Fruit fly (Drosophila melanogaster) whole organism, embryonic: ENCODE measurements around the gene bark.
A peak's percentile ranks its signal among the peaks of the same experiment; 100 is the strongest.

Experiments used
- Atf3 ChIP-seq: fragments of 200-800 bp; sonication (Bioruptor generic); optimal IDR thresholded peaks from 3 replicates; lab custom pipeline; 2016; ENCODE audit warnings: missing biosample characterization, missing genetic modification characterization
- Bteb2 ChIP-seq: fragments of 200-800 bp; sonication (Bioruptor generic); optimal IDR thresholded peaks from 2 replicates; lab custom pipeline; 2016; ENCODE audit warnings: missing biosample characterization, missing genetic modification characterization
- CG10147 ChIP-seq: fragments of 200-800 bp; sonication (Bioruptor generic); optimal IDR thresholded peaks from 2 replicates; lab custom pipeline; 2019; ENCODE audit warnings: missing biosample characterization, mild to moderate bottlenecking, missing genetic modification characterization, moderate library complexity
- CG1024 ChIP-seq: fragments of 200-800 bp; sonication (Bioruptor generic); IDR thresholded peaks from 2 replicates; pipeline ENCODE4 v1.3.6; 2022; ENCODE audit warnings: missing biosample characterization, missing genetic modification characterization
- CG10543 ChIP-seq: fragments of 200-800 bp; sonication (Bioruptor generic); optimal IDR thresholded peaks from 3 replicates; lab custom pipeline; 2017; ENCODE audit warnings: missing biosample characterization, mild to moderate bottlenecking, missing genetic modification characterization, moderate library complexity
- CG10979 ChIP-seq: fragments of 200-800 bp; sonication (Bioruptor generic); optimal IDR thresholded peaks from 2 replicates; lab custom pipeline; 2018; ENCODE audit warnings: missing biosample characterization, mild to moderate bottlenecking, missing genetic modification characterization, moderate library complexity
- CG13424 ChIP-seq: fragments of 200-800 bp; sonication (Bioruptor generic); optimal IDR thresholded peaks from 2 replicates; lab custom pipeline; 2019; ENCODE audit warnings: missing biosample characterization, mild to moderate bottlenecking, missing genetic modification characterization, moderate library complexity
- CG14710 ChIP-seq: fragments of 200-800 bp; sonication (Bioruptor generic); optimal IDR thresholded peaks from 3 replicates; lab custom pipeline; 2019; ENCODE audit warnings: missing biosample characterization, mild to moderate bottlenecking, missing genetic modification characterization, moderate library complexity
- CG1529 ChIP-seq: fragments of 200-800 bp; sonication (Bioruptor generic); optimal IDR thresholded peaks from 3 replicates; lab custom pipeline; 2018; ENCODE audit warnings: missing biosample characterization, missing genetic modification characterization
- CG15601 ChIP-seq: fragments of 200-800 bp; sonication (Bioruptor generic); optimal IDR thresholded peaks from 3 replicates; lab custom pipeline; 2019; ENCODE audit warnings: missing biosample characterization, mild to moderate bottlenecking, missing genetic modification characterization, moderate library complexity
- CG15696 ChIP-seq: fragments of 200-800 bp; sonication (Bioruptor generic); optimal IDR thresholded peaks from 2 replicates; lab custom pipeline; 2019; ENCODE audit warnings: missing biosample characterization, mild to moderate bottlenecking, missing genetic modification characterization, moderate library complexity
- CG18619 ChIP-seq: fragments of 200-800 bp; sonication (Bioruptor generic); optimal IDR thresholded peaks from 3 replicates; lab custom pipeline; 2017; ENCODE audit warnings: missing biosample characterization, mild to moderate bottlenecking, missing genetic modification characterization
- CG2678 ChIP-seq: fragments of 200-800 bp; sonication (Bioruptor generic); optimal IDR thresholded peaks from 3 replicates; lab custom pipeline; 2019; ENCODE audit warnings: missing biosample characterization, mild to moderate bottlenecking, missing genetic modification characterization, moderate library complexity
- CG2712 ChIP-seq: fragments of 200-800 bp; optimal IDR thresholded peaks from 3 replicates; lab custom pipeline; 2019; ENCODE audit warnings: missing biosample characterization, mild to moderate bottlenecking, missing genetic modification characterization, moderate library complexity
- CG30020 ChIP-seq: fragments of 200-800 bp; optimal IDR thresholded peaks from 2 replicates; lab custom pipeline; 2019; ENCODE audit warnings: missing biosample characterization, mild to moderate bottlenecking, missing genetic modification characterization, moderate library complexity
- CG3838 ChIP-seq: fragments of 200-800 bp; sonication (Bioruptor generic); optimal IDR thresholded peaks from 3 replicates; lab custom pipeline; 2016; ENCODE audit warnings: missing biosample characterization, missing genetic modification characterization
- CG4854 ChIP-seq: fragments of 200-800 bp; sonication (Bioruptor generic); optimal IDR thresholded peaks from 2 replicates; lab custom pipeline; 2016; ENCODE audit warnings: missing biosample characterization, missing genetic modification characterization, inconsistent platforms
- CG7987 ChIP-seq: fragments of 200-800 bp; sonication (Bioruptor generic); optimal IDR thresholded peaks from 2 replicates; lab custom pipeline; 2018; ENCODE audit warnings: missing biosample characterization, mild to moderate bottlenecking, missing genetic modification characterization, moderate library complexity
- CG8388 ChIP-seq: fragments of 200-800 bp; sonication (Bioruptor generic); optimal IDR thresholded peaks from 2 replicates; lab custom pipeline; 2019; ENCODE audit warnings: missing biosample characterization, mild to moderate bottlenecking, missing genetic modification characterization, moderate library complexity
- Dbx ChIP-seq: fragments of 200-800 bp; sonication (Bioruptor generic); IDR thresholded peaks from 3 replicates; pipeline ENCODE4 v1.3.6; 2022; ENCODE audit warnings: missing biosample characterization, missing genetic modification characterization
- ERR ChIP-seq: fragments of 200-800 bp; sonication (Bioruptor generic); optimal IDR thresholded peaks from 2 replicates; lab custom pipeline; 2016; ENCODE audit warnings: missing biosample characterization, missing genetic modification characterization
- H2.0 ChIP-seq: fragments of 200-800 bp; sonication (Bioruptor generic); IDR thresholded peaks from 2 replicates; pipeline ENCODE4 v1.3.6; 2022; ENCODE audit warnings: missing biosample characterization, missing genetic modification characterization
- Jarid2 ChIP-seq: fragments of 200-800 bp; sonication (Bioruptor generic); optimal IDR thresholded peaks from 3 replicates; lab custom pipeline; 2017; ENCODE audit warnings: mild to moderate bottlenecking, missing biosample characterization, missing genetic modification reagents, missing genetic modification characterization
- Nf-YB ChIP-seq: fragments of 200-800 bp; sonication (Bioruptor generic); optimal IDR thresholded peaks from 3 replicates; lab custom pipeline; 2019; ENCODE audit warnings: missing biosample characterization, mild to moderate bottlenecking, missing genetic modification characterization, moderate library complexity
- Nf-YC ChIP-seq: fragments of 200-800 bp; optimal IDR thresholded peaks from 3 replicates; lab custom pipeline; 2019; ENCODE audit warnings: missing biosample characterization, mild to moderate bottlenecking, missing genetic modification characterization, moderate library complexity
- Ravus ChIP-seq: fragments of 200-800 bp; sonication (Bioruptor generic); IDR thresholded peaks from 2 replicates; pipeline ENCODE4 v1.3.6; 2022; ENCODE audit warnings: missing biosample characterization, missing genetic modification characterization
- Sox102F ChIP-seq: fragments of 200-800 bp; sonication (Bioruptor generic); optimal IDR thresholded peaks from 2 replicates; lab custom pipeline; 2018; ENCODE audit warnings: missing biosample characterization, mild to moderate bottlenecking, missing genetic modification characterization, moderate library complexity
- Trl ChIP-seq, 3 experiments: fragments of >200 bp in 2 of 3; fragments of 200-800 bp in 1 of 3; sonication (Bioruptor generic) in 1 of 3; optimal IDR thresholded peaks; 2 replicates in 1 of 3; 3 replicates in 2 of 3; lab custom pipeline; 2016 to 2017; ENCODE audit warnings: missing biosample characterization in 1 of 3, missing genetic modification characterization in 1 of 3
- aop ChIP-seq: fragments of 200-800 bp; sonication (Bioruptor generic); IDR thresholded peaks from 2 replicates; pipeline ENCODE4 v1.3.6; 2022; ENCODE audit warnings: missing biosample characterization, missing genetic modification characterization
- ato ChIP-seq: fragments of 200-800 bp; sonication (Bioruptor generic); IDR thresholded peaks from 2 replicates; pipeline ENCODE4 v1.3.6; 2022; ENCODE audit warnings: missing biosample characterization, missing genetic modification characterization; ENCODE audit not compliant: partially characterized antibody
- cas ChIP-seq: fragments of 200-800 bp; sonication (Bioruptor generic); IDR thresholded peaks from 2 replicates; pipeline ENCODE4 v1.3.6; 2022; ENCODE audit warnings: missing biosample characterization, missing genetic modification characterization
- crc ChIP-seq: fragments of 200-800 bp; sonication (Bioruptor generic); optimal IDR thresholded peaks from 2 replicates; lab custom pipeline; 2016; ENCODE audit warnings: missing biosample characterization, missing genetic modification characterization
- dysf ChIP-seq: fragments of 200-800 bp; sonication (Bioruptor generic); IDR thresholded peaks from 3 replicates; pipeline ENCODE4 v1.3.6; 2022; ENCODE audit warnings: missing biosample characterization, missing genetic modification characterization
- esg ChIP-seq: fragments of 200-800 bp; sonication (Bioruptor generic); conservative IDR thresholded peaks from 2 replicates; pipeline ENCODE4 v1.3.6; 2022; ENCODE audit warnings: missing biosample characterization, missing genetic modification characterization
- eve ChIP-seq, 2 experiments: fragments of >200 bp; optimal IDR thresholded peaks; 2 replicates each; lab custom pipeline; 2017; ENCODE audit warnings: missing biosample characterization in 2 of 2, missing genetic modification characterization in 2 of 2
- ewg ChIP-seq: fragments of 200-800 bp; sonication (Bioruptor generic); optimal IDR thresholded peaks from 3 replicates; lab custom pipeline; 2017; ENCODE audit warnings: mild to moderate bottlenecking, missing biosample characterization, missing genetic modification reagents, missing genetic modification characterization
- fd96Cb ChIP-seq: fragments of 200-800 bp; sonication (Bioruptor generic); optimal IDR thresholded peaks from 2 replicates; lab custom pipeline; 2018; ENCODE audit warnings: missing biosample characterization, mild to moderate bottlenecking, missing genetic modification characterization, moderate library complexity
- ftz-f1 ChIP-seq: fragments of 200-800 bp; sonication (Bioruptor generic); optimal IDR thresholded peaks from 2 replicates; lab custom pipeline; 2016; ENCODE audit warnings: missing biosample characterization, missing genetic modification characterization
- ham ChIP-seq: fragments of 200-800 bp; sonication (Bioruptor generic); IDR thresholded peaks from 2 replicates; pipeline ENCODE4 v1.3.6; 2022; ENCODE audit warnings: missing biosample characterization, missing genetic modification characterization
- jing ChIP-seq: fragments of 200-800 bp; sonication (Bioruptor generic); optimal IDR thresholded peaks from 2 replicates; lab custom pipeline; 2018; ENCODE audit warnings: missing biosample characterization, mild to moderate bottlenecking, missing genetic modification characterization
- kah ChIP-seq: fragments of 200-800 bp; sonication (Bioruptor generic); optimal IDR thresholded peaks from 2 replicates; lab custom pipeline; 2018; ENCODE audit warnings: missing biosample characterization, mild to moderate bottlenecking, missing genetic modification characterization
- lab ChIP-seq: fragments of 200-800 bp; sonication (Bioruptor generic); optimal IDR thresholded peaks from 3 replicates; lab custom pipeline; 2017; ENCODE audit warnings: missing biosample characterization, missing genetic modification characterization, mild to moderate bottlenecking, moderate library complexity, missing genetic modification reagents
- lbe ChIP-seq: fragments of 200-800 bp; sonication (Bioruptor generic); optimal IDR thresholded peaks from 2 replicates; lab custom pipeline; 2016; ENCODE audit warnings: missing biosample characterization, mild to moderate bottlenecking, missing genetic modification characterization
- mirr ChIP-seq: fragments of 200-800 bp; sonication (Bioruptor generic); optimal IDR thresholded peaks from 3 replicates; lab custom pipeline; 2018; ENCODE audit warnings: missing biosample characterization, mild to moderate bottlenecking, missing genetic modification characterization
- nerfin-1 ChIP-seq: fragments of 200-800 bp; sonication (Bioruptor generic); optimal IDR thresholded peaks from 3 replicates; lab custom pipeline; 2019; ENCODE audit warnings: missing biosample characterization, mild to moderate bottlenecking, missing genetic modification characterization, moderate library complexity
- psq ChIP-seq: fragments of 200-800 bp; sonication (Bioruptor generic); optimal IDR thresholded peaks from 2 replicates; lab custom pipeline; 2017; ENCODE audit warnings: missing biosample characterization, missing genetic modification characterization
- pzg ChIP-seq: fragments of 200-800 bp; sonication (Bioruptor generic); optimal IDR thresholded peaks from 3 replicates; lab custom pipeline; 2018; ENCODE audit warnings: missing biosample characterization, mild to moderate bottlenecking, missing genetic modification characterization, moderate library complexity
- sima ChIP-seq: fragments of 200-800 bp; sonication (Bioruptor generic); optimal IDR thresholded peaks from 2 replicates; lab custom pipeline; 2016; ENCODE audit warnings: missing biosample characterization, missing genetic modification characterization
- sug ChIP-seq: fragments of 200-800 bp; optimal IDR thresholded peaks from 2 replicates; lab custom pipeline; 2019; ENCODE audit warnings: missing biosample characterization, mild to moderate bottlenecking, missing genetic modification characterization, moderate library complexity
- vnd ChIP-seq: fragments of 200-800 bp; sonication (Bioruptor generic); IDR thresholded peaks from 3 replicates; pipeline ENCODE4 v1.3.6; 2022; ENCODE audit warnings: missing biosample characterization, missing genetic modification characterization; ENCODE audit not compliant: partially characterized antibody
- wor ChIP-seq: fragments of 200-800 bp; sonication (Bioruptor generic); IDR thresholded peaks from 2 replicates; pipeline ENCODE4 v1.3.6; 2022; ENCODE audit warnings: missing biosample characterization, missing genetic modification characterization

bark gene

DNA sequence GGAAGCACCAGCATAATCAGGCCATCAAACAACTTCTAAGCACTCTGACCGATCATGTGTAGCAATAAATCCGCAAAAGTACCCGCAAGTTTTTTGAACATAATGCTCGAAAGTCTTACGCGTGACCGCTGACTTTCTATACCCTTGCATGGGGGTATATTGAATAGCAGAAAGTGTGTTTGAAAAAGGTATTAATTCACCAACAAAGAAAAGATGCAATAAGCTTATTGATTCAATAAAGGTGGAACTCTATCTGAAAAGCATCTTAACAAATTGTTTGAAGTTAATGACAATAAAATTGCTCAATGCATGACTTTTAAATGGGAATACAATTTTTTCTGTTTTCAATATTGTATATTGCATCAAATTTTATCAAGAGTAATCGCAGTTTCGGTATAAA is 44.7 kb downstream of the bark start (continued):
- TF ChIP-seq Jarid2 (GFP tag; lab: Kevin White, UChicago) (no peak), Atf3 (no peak), CG13424 (tag; lab: Kevin White, UChicago) (peak; percentile 33), CG30020 (tag; lab: Kevin White, UChicago) (no peak), fd96Cb (tag; lab: Kevin White, UChicago) (no peak), sug (no peak), eve (GFP tag; optimal IDR thresholded peaks at IDR 0.05; lab: Kevin White, UChicago) (no peak), CG10147 (GFP tag; lab: Kevin White, UChicago) (no peak), lbe (GFP tag; lab: Kevin White, UChicago) (no peak), CG7987 (GFP tag; lab: Kevin White, UChicago) (no peak), CG10543 (GFP tag; lab: Kevin White, UChicago) (no peak), CG2678 (peak; percentile 35), kah (GFP tag; lab: Kevin White, UChicago) (no peak), ham (GFP tag; lab: Robert Waterston, UW) (no peak), pzg (no peak), esg (no peak), nerfin-1 (tag; lab: Kevin White, UChicago) (no peak), Nf-YB (GFP tag; lab: Kevin White, UChicago) (no peak), CG1529 (GFP tag; lab: Kevin White, UChicago) (no peak), vnd (GFP tag; lab: Robert Waterston, UW) (no peak), Nf-YC (tag; lab: Kevin White, UChicago) (no peak), Sox102F (GFP tag; lab: Kevin White, UChicago) (peak; percentile 21), ERR (GFP tag; lab: Kevin White, UChicago) (no peak), CG18619 (no peak), ato (GFP tag; lab: Robert Waterston, UW) (no peak), sima (GFP tag; lab: Kevin White, UChicago) (no peak), CG1024 (GFP tag; lab: Robert Waterston, UW) (no peak), lab (GFP tag; lab: Kevin White, UChicago) (no peak), psq (no peak), aop (GFP tag; lab: Robert Waterston, UW) (no peak), mirr (GFP tag; lab: Kevin White, UChicago) (no peak), Dbx (no peak), cas (GFP tag; lab: Robert Waterston, UW) (no peak), CG15601 (tag; lab: Kevin White, UChicago) (no peak), crc (GFP tag; lab: Kevin White, UChicago) (no peak), ewg (GFP tag; lab: Kevin White, UChicago) (no peak), CG2712 (peak; percentile 26), CG14710 (tag; lab: Kevin White, UChicago) (no peak), CG8388 (GFP tag; lab: Kevin White, UChicago) (no peak), CG10979 (no peak), Trl (optimal IDR thresholded peaks at IDR 0.05; lab: Kevin White, UChicago) (no peak), Trl (GFP tag; optimal IDR thresholded peaks at IDR 0.05; lab: Kevin White, UChicago) (no peak), Ravus (no peak), CG3838 (GFP tag; lab: Kevin White, UChicago) (no peak), Bteb2 (GFP tag; lab: Kevin White, UChicago) (no peak), ftz-f1 (GFP tag; lab: Kevin White, UChicago) (no peak), CG15696 (tag; lab: Kevin White, UChicago) (no peak), H2.0 (GFP tag; lab: Robert Waterston, UW) (no peak), dysf (GFP tag; lab: Robert Waterston, UW) (peak; percentile 5; the same call in 1 of the 3 replicates), jing (GFP tag; lab: Kevin White, UChicago) (no peak), CG4854 (GFP tag; lab: Kevin White, UChicago) (no peak), wor (peak; percentile 17; the same call in 1 of the 2 replicates)
